Worm (Caenorhabditis elegans): Measurements from ENCODE around the gene msp-64.

msp-64 gene

DNA sequence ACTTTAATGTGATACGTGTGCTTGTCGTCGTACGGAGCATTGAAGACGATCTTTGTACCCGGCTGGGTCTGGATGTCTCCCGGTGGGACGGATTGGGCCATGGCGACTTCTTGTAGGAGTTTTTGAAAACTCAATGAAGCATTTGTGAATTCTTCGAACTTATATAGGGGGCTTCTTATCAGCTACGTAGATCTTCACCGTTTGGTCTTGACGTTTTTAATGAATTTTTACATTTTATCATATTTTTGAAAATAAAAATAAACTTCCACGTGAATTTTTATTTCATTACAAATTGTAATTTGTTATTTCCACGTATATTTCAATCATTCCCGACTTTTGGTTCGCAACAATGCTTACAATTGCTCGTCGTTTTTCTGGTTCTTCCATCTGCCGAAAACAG is at the start of gene msp-64, which contains the start of gene ZK1248.5:
msp-64 (minus strand) TSS at position 101 of the 400 bp plus-strand sequence.
ZK1248.5 (plus strand) TSS at position 285 of the 400 bp plus-strand sequence.
- TF ChIP-seq nhr-120 (GFP tag; IDR thresholded peaks at IDR 0.05) (no peak), lin-54 (GFP tag; optimal IDR thresholded peaks at IDR 0.05) (no peak), C17E4.6 (GFP tag; IDR thresholded peaks at IDR 0.05) (no peak), K12H6.12 (tag; optimal IDR thresholded peaks at IDR 0.05) (no peak), ama-1 (optimal IDR thresholded peaks at IDR 0.05) (no peak), ama-1 (GFP tag; optimal IDR thresholded peaks at IDR 0.05) (no peak)

DNA sequence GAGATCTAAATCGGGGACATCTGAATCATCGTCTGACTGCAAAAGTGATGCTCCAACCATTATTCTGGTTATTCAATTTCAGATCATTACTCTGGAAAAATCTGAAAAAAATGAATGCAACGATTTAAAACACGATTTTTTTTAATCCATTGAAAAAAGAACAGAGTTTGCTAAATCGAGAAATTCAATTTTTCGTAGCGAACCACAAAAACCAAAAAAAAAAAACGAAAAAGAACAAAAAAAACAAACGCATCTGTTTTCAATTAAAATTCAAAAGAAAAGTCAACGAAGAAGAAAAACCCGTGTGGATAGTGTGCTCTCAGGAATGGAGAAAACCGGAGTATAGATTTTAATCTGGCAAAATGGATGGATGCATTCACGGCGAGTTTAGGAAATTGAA is 48.2 kb upstream of the msp-64 start, which contains the start of gene F55C12.4:
F55C12.4 (minus strand) TSS at position 101 of the 400 bp plus-strand sequence.
- TF ChIP-seq lsl-1 (GFP tag; optimal IDR thresholded peaks at IDR 0.05) (no peak), unc-130 (GFP tag; optimal IDR thresholded peaks at IDR 0.05) (no peak), madf-3 (GFP tag; IDR thresholded peaks at IDR 0.05) (no peak), F55B11.4 (tag; optimal IDR thresholded peaks at IDR 0.05; ENCODE audit: borderline replicate concordance, insufficient read depth) (no peak), tbp1 (GFP tag; optimal IDR thresholded peaks at IDR 0.05) (no peak), atf-7 (tag; optimal IDR thresholded peaks at IDR 0.05) (no peak), F57C9.4 (tag; optimal IDR thresholded peaks at IDR 0.05) (no peak), nfya-1 (tag; optimal IDR thresholded peaks at IDR 0.05; ENCODE audit: borderline replicate concordance, insufficient read depth) (no peak), Y53G8AR.9 (GFP tag; conservative IDR thresholded peaks at IDR 0.05) (no peak)

DNA sequence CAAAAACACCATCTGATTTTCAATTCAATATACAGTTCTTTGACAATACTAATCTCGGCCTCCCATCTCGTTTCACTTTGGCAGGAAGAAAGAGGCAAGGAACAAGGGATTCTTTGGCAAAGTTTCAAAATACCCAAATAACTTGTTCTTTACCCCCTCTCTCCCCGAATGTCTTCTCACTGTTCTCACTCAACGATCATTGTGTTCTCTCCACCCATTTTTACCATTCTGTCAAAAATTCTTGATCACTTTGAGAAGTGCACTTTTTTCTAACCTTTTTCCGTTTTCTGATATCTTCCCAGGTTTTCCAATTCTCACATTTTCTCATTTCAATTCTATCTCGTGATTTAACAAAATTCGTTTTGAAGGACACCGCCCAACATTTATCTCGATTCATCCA is 44.0 kb upstream of the msp-64 start, which contains the start of gene H41C03.1:
H41C03.1 (plus strand) TSS at position 301 of the 400 bp plus-strand sequence.
- TF ChIP-seq B0261.1 (tag; optimal IDR thresholded peaks at IDR 0.05) = no peak
- TF ChIP-seq hlh-12 (tag; optimal IDR thresholded peaks at IDR 0.05) = no peak
- no peak for TF ChIP-seq hsf-1 (GFP tag; IDR thresholded peaks at IDR 0.05)
- no peak for TF ChIP-seq cebp-1 (GFP tag; IDR thresholded peaks at IDR 0.05)
- no peak for TF ChIP-seq cebp-1 (tag; optimal IDR thresholded peaks at IDR 0.05)
- no peak for TF ChIP-seq nfyb-1 (GFP tag; IDR thresholded peaks at IDR 0.05)
- TF ChIP-seq F49E8.2 (tag; optimal IDR thresholded peaks at IDR 0.05; ENCODE audit: insufficient read depth) = no peak
- no peak for TF ChIP-seq ceh-91 (GFP tag; IDR thresholded peaks at IDR 0.05)
- no peak for TF ChIP-seq ama-1 (optimal IDR thresholded peaks at IDR 0.05)
- TF ChIP-seq ama-1 (GFP tag; optimal IDR thresholded peaks at IDR 0.05) = no peak
- TF ChIP-seq nhr-120 (GFP tag; IDR thresholded peaks at IDR 0.05) = no peak
- TF ChIP-seq rec-8 (tag; optimal IDR thresholded peaks at IDR 0.05) = no peak
- TF ChIP-seq snpc-1.3 (tag; optimal IDR thresholded peaks at IDR 0.05; ENCODE audit: insufficient read depth) = no peak
- no peak for TF ChIP-seq F22D6.2 (tag; optimal IDR thresholded peaks at IDR 0.05)
- TF ChIP-seq efl-1 (GFP tag; optimal IDR thresholded peaks at IDR 0.05) = no peak
- no peak for TF ChIP-seq mxl-1 (tag; optimal IDR thresholded peaks at IDR 0.05)
- TF ChIP-seq aptf-3 (GFP tag; IDR thresholded peaks at IDR 0.05) = no peak
- no peak for TF ChIP-seq ZK185.1 (tag; optimal IDR thresholded peaks at IDR 0.05; ENCODE audit: poor library complexity, severe bottlenecking)
- no peak for TF ChIP-seq lin-54 (GFP tag; optimal IDR thresholded peaks at IDR 0.05)
- no peak for TF ChIP-seq egrh-3 (GFP tag; IDR thresholded peaks at IDR 0.05)

DNA sequence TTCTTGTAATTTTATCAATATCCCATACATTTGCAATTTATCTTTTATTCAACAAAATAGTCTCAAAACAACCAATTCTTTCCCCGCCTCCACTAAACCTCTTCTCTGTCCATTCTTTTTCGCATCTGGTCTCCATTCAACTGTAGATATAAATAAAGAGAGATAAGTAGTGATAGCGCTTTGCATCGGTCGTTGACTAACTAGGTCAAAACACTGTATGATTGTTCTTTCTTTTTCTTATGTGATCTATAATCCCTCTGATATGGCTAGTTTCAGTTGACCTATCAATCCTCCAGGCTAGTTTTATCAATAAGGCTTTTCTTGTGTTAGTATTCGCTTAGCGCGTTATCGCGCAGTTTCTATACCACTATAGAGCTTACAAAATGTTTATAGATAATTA is 43.1 kb upstream of the msp-64 start:
- TF ChIP-seq fkh-3 (tag; optimal IDR thresholded peaks at IDR 0.05) = no peak
- TF ChIP-seq C06A6.2 (GFP tag; conservative IDR thresholded peaks at IDR 0.05) = no peak
- TF ChIP-seq ekl-4 (GFP tag; IDR thresholded peaks at IDR 0.05) = no peak
- no peak for TF ChIP-seq hlh-26 (GFP tag; conservative IDR thresholded peaks at IDR 0.05)
- no peak for TF ChIP-seq ztf-25 (GFP tag; IDR thresholded peaks at IDR 0.05)
- no peak for TF ChIP-seq B0019.2 (GFP tag; conservative IDR thresholded peaks at IDR 0.05)
- TF ChIP-seq lsl-1 (GFP tag; optimal IDR thresholded peaks at IDR 0.05) = no peak
- no peak for TF ChIP-seq mxl-1 (tag; optimal IDR thresholded peaks at IDR 0.05)
- no peak for TF ChIP-seq die-1 (tag; optimal IDR thresholded peaks at IDR 0.05)
